Fruit fly (Drosophila melanogaster) whole organism, embryonic: Measurements from ENCODE around the gene abo.

Experiments
- CG10274 ChIP-seq: fragments of 200-800 bp; sonication (Bioruptor generic); optimal IDR thresholded peaks from 3 replicates; lab custom pipeline; 2017; ENCODE audit warnings: missing biosample characterization, mild to moderate bottlenecking, missing genetic modification characterization
- CG10431 ChIP-seq: fragments of 200-800 bp; sonication (Bioruptor generic); optimal IDR thresholded peaks from 3 replicates; lab custom pipeline; 2018; ENCODE audit warnings: missing biosample characterization, mild to moderate bottlenecking, missing genetic modification characterization
- CG11085 ChIP-seq: fragments of 200-800 bp; sonication (Bioruptor generic); IDR thresholded peaks from 2 replicates; pipeline ENCODE4 v1.3.6; 2022; ENCODE audit warnings: missing biosample characterization, missing genetic modification characterization
- CG12299 ChIP-seq: fragments of 200-800 bp; sonication (Bioruptor generic); optimal IDR thresholded peaks from 2 replicates; lab custom pipeline; 2018; ENCODE audit warnings: missing biosample characterization, mild to moderate bottlenecking, missing genetic modification characterization
- CG12942 ChIP-seq: fragments of 200-800 bp; sonication (Bioruptor generic); optimal IDR thresholded peaks from 3 replicates; lab custom pipeline; 2016; ENCODE audit warnings: missing biosample characterization, missing genetic modification characterization
- CG13287 ChIP-seq: fragments of 200-800 bp; sonication (Bioruptor generic); IDR thresholded peaks from 2 replicates; pipeline ENCODE4 v1.3.6; 2022; ENCODE audit warnings: missing biosample characterization, missing genetic modification characterization; ENCODE audit not compliant: partially characterized antibody
- CG13624 ChIP-seq: fragments of 200-800 bp; sonication (Bioruptor generic); optimal IDR thresholded peaks from 2 replicates; lab custom pipeline; 2016; ENCODE audit warnings: missing biosample characterization, missing genetic modification characterization
- CG1647 ChIP-seq: fragments of 200-800 bp; sonication (Bioruptor generic); optimal IDR thresholded peaks from 3 replicates; lab custom pipeline; 2016; ENCODE audit warnings: missing biosample characterization, missing genetic modification characterization
- CG16813 ChIP-seq: fragments of 200-800 bp; sonication (Bioruptor generic); IDR thresholded peaks from 3 replicates; pipeline ENCODE4 v1.3.6; 2022; ENCODE audit warnings: missing biosample characterization, missing genetic modification characterization; ENCODE audit not compliant: partially characterized antibody
- CG17568 ChIP-seq: fragments of 200-800 bp; sonication (Bioruptor generic); optimal IDR thresholded peaks from 2 replicates; lab custom pipeline; 2018; ENCODE audit warnings: missing biosample characterization, mild to moderate bottlenecking, missing genetic modification characterization, moderate library complexity
- CG17912 ChIP-seq: fragments of 200-800 bp; sonication (Bioruptor generic); optimal IDR thresholded peaks from 2 replicates; lab custom pipeline; 2018; ENCODE audit warnings: missing biosample characterization, mild to moderate bottlenecking, missing genetic modification characterization
- CG4404 ChIP-seq: fragments of 200-800 bp; sonication (Bioruptor generic); IDR thresholded peaks from 2 replicates; pipeline ENCODE4 v1.3.6; 2022; ENCODE audit warnings: missing biosample characterization, missing genetic modification characterization
- CG4617 ChIP-seq: fragments of 200-800 bp; sonication (Bioruptor generic); optimal IDR thresholded peaks from 3 replicates; lab custom pipeline; 2016; ENCODE audit warnings: missing biosample characterization, missing genetic modification characterization, borderline replicate concordance
- CG4820 ChIP-seq: fragments of 200-800 bp; sonication (Bioruptor generic); optimal IDR thresholded peaks from 3 replicates; lab custom pipeline; 2016; ENCODE audit warnings: missing biosample characterization, missing genetic modification characterization
- CG4854 ChIP-seq: fragments of 200-800 bp; sonication (Bioruptor generic); optimal IDR thresholded peaks from 2 replicates; lab custom pipeline; 2016; ENCODE audit warnings: missing biosample characterization, missing genetic modification characterization, inconsistent platforms
- CG5953 ChIP-seq: fragments of 200-800 bp; sonication (Bioruptor generic); IDR thresholded peaks from 2 replicates; pipeline ENCODE4 v1.3.6; 2022; ENCODE audit warnings: missing biosample characterization, missing genetic modification characterization
- CG6654 ChIP-seq: fragments of 200-800 bp; sonication (Bioruptor generic); optimal IDR thresholded peaks from 2 replicates; lab custom pipeline; 2017; ENCODE audit warnings: missing biosample characterization, mild to moderate bottlenecking, missing genetic modification characterization
- CTCF ChIP-seq: fragments of 200-800 bp; sonication (Bioruptor generic); optimal IDR thresholded peaks from 2 replicates; lab custom pipeline; 2017; ENCODE audit warnings: missing biosample characterization, mild to moderate bottlenecking, missing genetic modification characterization, moderate library complexity
- Dref ChIP-seq: fragments of 200-800 bp; sonication (Bioruptor generic); IDR thresholded peaks from 2 replicates; pipeline ENCODE4 v1.3.6; 2022; ENCODE audit warnings: missing biosample characterization, missing genetic modification characterization
- Elba2 ChIP-seq: fragments of 200-800 bp; sonication (Bioruptor generic); optimal IDR thresholded peaks from 3 replicates; lab custom pipeline; 2016; ENCODE audit warnings: missing biosample characterization, missing genetic modification characterization
- Ets97D ChIP-seq: fragments of 200-800 bp; sonication (Bioruptor generic); optimal IDR thresholded peaks from 3 replicates; lab custom pipeline; 2016; ENCODE audit warnings: missing biosample characterization, missing genetic modification characterization
- Hmr ChIP-seq: fragments of 200-800 bp; sonication (Bioruptor generic); optimal IDR thresholded peaks from 3 replicates; lab custom pipeline; 2017; ENCODE audit warnings: mild to moderate bottlenecking, missing biosample characterization, missing genetic modification reagents, missing genetic modification characterization
- Hr39 ChIP-seq: fragments of >200 bp; optimal IDR thresholded peaks from 2 replicates; lab custom pipeline; 2017
- Hr51 ChIP-seq, 2 experiments: fragments of 200-800 bp; sonication (Bioruptor generic); optimal IDR thresholded peaks; 2 replicates in 1 of 2; 3 replicates in 1 of 2; lab custom pipeline; 2016 to 2018; ENCODE audit warnings: missing biosample characterization in 2 of 2, missing genetic modification characterization in 2 of 2, mild to moderate bottlenecking in 1 of 2, moderate library complexity in 1 of 2
- Meics ChIP-seq: fragments of 200-800 bp; sonication (Bioruptor generic); optimal IDR thresholded peaks from 2 replicates; lab custom pipeline; 2017; ENCODE audit warnings: missing biosample characterization, mild to moderate bottlenecking, missing genetic modification characterization
- NC2α ChIP-seq: fragments of 200-800 bp; sonication (Bioruptor generic); optimal IDR thresholded peaks from 2 replicates; lab custom pipeline; 2016; ENCODE audit warnings: missing biosample characterization, missing genetic modification characterization
- NFAT ChIP-seq: fragments of 200-800 bp; sonication (Bioruptor generic); IDR thresholded peaks from 2 replicates; pipeline ENCODE4 v1.3.6; 2022; ENCODE audit warnings: missing biosample characterization, missing genetic modification characterization
- Neu2 ChIP-seq: fragments of 200-800 bp; sonication (Bioruptor generic); optimal IDR thresholded peaks from 3 replicates; lab custom pipeline; 2016; ENCODE audit warnings: missing biosample characterization, missing genetic modification characterization, borderline replicate concordance
- NfI ChIP-seq: fragments of 200-800 bp; sonication (Bioruptor generic); optimal IDR thresholded peaks from 3 replicates; lab custom pipeline; 2018; ENCODE audit warnings: missing biosample characterization, mild to moderate bottlenecking, missing genetic modification characterization, moderate library complexity
- Opbp ChIP-seq: fragments of 200-800 bp; sonication (Bioruptor generic); IDR thresholded peaks from 3 replicates; pipeline ENCODE4 v1.3.6; 2022; ENCODE audit warnings: missing biosample characterization, missing genetic modification characterization; ENCODE audit not compliant: partially characterized antibody
- Side ChIP-seq: fragments of 200-800 bp; sonication (Bioruptor generic); optimal IDR thresholded peaks from 2 replicates; lab custom pipeline; 2016; ENCODE audit warnings: missing biosample characterization, missing genetic modification characterization
- cas ChIP-seq: fragments of 200-800 bp; sonication (Bioruptor generic); IDR thresholded peaks from 2 replicates; pipeline ENCODE4 v1.3.6; 2022; ENCODE audit warnings: missing biosample characterization, missing genetic modification characterization
- cato ChIP-seq: fragments of 200-800 bp; sonication (Bioruptor generic); optimal IDR thresholded peaks from 2 replicates; lab custom pipeline; 2016; ENCODE audit warnings: missing biosample characterization, missing genetic modification characterization, borderline replicate concordance
- caup ChIP-seq: fragments of 200-800 bp; sonication (Bioruptor generic); optimal IDR thresholded peaks from 3 replicates; lab custom pipeline; 2017; ENCODE audit warnings: missing biosample characterization, mild to moderate bottlenecking, missing genetic modification characterization, moderate library complexity; ENCODE audit not compliant: severe bottlenecking
- chinmo ChIP-seq: fragments of 200-800 bp; sonication (Bioruptor generic); IDR thresholded peaks from 4 replicates; pipeline ENCODE4 v1.3.6; 2022; ENCODE audit warnings: missing biosample characterization, missing genetic modification characterization; ENCODE audit not compliant: partially characterized antibody
- croc ChIP-seq: fragments of 200-800 bp; sonication (Bioruptor generic); conservative IDR thresholded peaks from 3 replicates; pipeline ENCODE4 v1.3.6; 2022; ENCODE audit warnings: missing biosample characterization, missing genetic modification characterization
- disco-r ChIP-seq: fragments of 200-800 bp; sonication (Bioruptor generic); optimal IDR thresholded peaks from 2 replicates; lab custom pipeline; 2016; ENCODE audit warnings: missing biosample characterization, missing genetic modification characterization
- gem ChIP-seq: fragments of 200-800 bp; sonication (Bioruptor generic); optimal IDR thresholded peaks from 2 replicates; lab custom pipeline; 2019; ENCODE audit warnings: missing biosample characterization, mild to moderate bottlenecking, missing genetic modification characterization, moderate library complexity
- hbn ChIP-seq: fragments of 200-800 bp; sonication (Bioruptor generic); IDR thresholded peaks from 2 replicates; pipeline ENCODE4 v1.3.6; 2022; ENCODE audit warnings: missing biosample characterization, missing genetic modification characterization; ENCODE audit not compliant: partially characterized antibody
- ken ChIP-seq: fragments of 200-800 bp; sonication (Bioruptor generic); IDR thresholded peaks from 3 replicates; pipeline ENCODE4 v1.3.6; 2022; ENCODE audit warnings: missing biosample characterization, missing genetic modification characterization
- luna ChIP-seq: fragments of 200-800 bp; sonication (Bioruptor generic); optimal IDR thresholded peaks from 2 replicates; lab custom pipeline; 2016; ENCODE audit warnings: missing biosample characterization, missing genetic modification characterization
- org-1 ChIP-seq: fragments of 200-800 bp; sonication (Bioruptor generic); optimal IDR thresholded peaks from 2 replicates; lab custom pipeline; 2017; ENCODE audit warnings: missing biosample characterization, missing genetic modification characterization
- scrt ChIP-seq: fragments of 200-800 bp; sonication (Bioruptor generic); optimal IDR thresholded peaks from 2 replicates; lab custom pipeline; 2018; ENCODE audit warnings: missing biosample characterization, mild to moderate bottlenecking, missing genetic modification characterization, moderate library complexity
- sens-2 ChIP-seq: fragments of 200-800 bp; sonication (Bioruptor generic); IDR thresholded peaks from 2 replicates; pipeline ENCODE4 v1.3.6; 2022; ENCODE audit warnings: missing biosample characterization, missing genetic modification characterization
- sob ChIP-seq: fragments of 200-800 bp; sonication (Bioruptor generic); IDR thresholded peaks from 2 replicates; pipeline ENCODE4 v1.3.6; 2022; ENCODE audit warnings: missing biosample characterization, missing genetic modification characterization
- sug ChIP-seq: fragments of 200-800 bp; optimal IDR thresholded peaks from 2 replicates; lab custom pipeline; 2019; ENCODE audit warnings: missing biosample characterization, mild to moderate bottlenecking, missing genetic modification characterization, moderate library complexity
- tap ChIP-seq: fragments of 200-800 bp; optimal IDR thresholded peaks from 3 replicates; lab custom pipeline; 2019; ENCODE audit warnings: missing biosample characterization, mild to moderate bottlenecking, missing genetic modification characterization, moderate library complexity
- tll ChIP-seq, 2 experiments: fragments of 200-800 bp in 1 of 2; fragments of >200 bp in 1 of 2; sonication (Bioruptor generic) in 1 of 2; optimal IDR thresholded peaks; 2 replicates each; lab custom pipeline; 2017 to 2019; ENCODE audit warnings: missing biosample characterization in 2 of 2, missing genetic modification characterization in 2 of 2, mild to moderate bottlenecking in 1 of 2, moderate library complexity in 1 of 2
- tna ChIP-seq: fragments of 200-800 bp; sonication (Bioruptor generic); IDR thresholded peaks from 2 replicates; pipeline ENCODE4 v1.3.6; 2022; ENCODE audit warnings: missing biosample characterization, missing genetic modification characterization; ENCODE audit not compliant: partially characterized antibody
- wor ChIP-seq: fragments of 200-800 bp; sonication (Bioruptor generic); IDR thresholded peaks from 2 replicates; pipeline ENCODE4 v1.3.6; 2022; ENCODE audit warnings: missing biosample characterization, missing genetic modification characterization
- z ChIP-seq: fragments of 200-800 bp; sonication (Bioruptor generic); IDR thresholded peaks from 3 replicates; pipeline ENCODE4 v1.3.6; 2022; ENCODE audit warnings: missing biosample characterization, missing genetic modification characterization
- zfh2 ChIP-seq: fragments of 200-800 bp; sonication (Bioruptor generic); optimal IDR thresholded peaks from 2 replicates; lab custom pipeline; 2016; ENCODE audit warnings: missing biosample characterization, missing genetic modification characterization

Gene abo

DNA sequence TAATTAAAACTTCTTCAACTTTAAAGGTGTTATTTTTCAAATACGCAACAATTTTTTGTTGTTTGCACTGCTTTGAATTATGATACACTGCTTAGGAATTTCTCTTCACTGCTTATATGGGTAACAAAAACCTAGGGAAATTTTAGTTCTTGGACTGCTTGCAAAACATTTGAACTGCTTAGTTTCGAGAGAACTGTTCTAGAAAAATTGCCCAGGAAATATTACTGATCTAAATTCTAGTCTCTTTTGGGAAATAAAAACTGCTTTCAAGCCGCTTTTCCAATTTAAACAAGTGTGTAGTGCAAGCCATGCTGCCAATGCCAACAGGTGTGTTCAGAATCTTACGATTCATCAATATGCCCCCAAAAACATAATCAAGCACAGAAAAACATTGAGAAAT lies 10.6 kb downstream of the abo start (continued):
- TF ChIP-seq tll (GFP tag; optimal IDR thresholded peaks at IDR 0.05; lab: Kevin White, UChicago) (no peak), NfI (GFP tag; lab: Kevin White, UChicago) (peak; percentile 36), luna (GFP tag; lab: Kevin White, UChicago) (no peak), CG12299 (no peak), zfh2 (no peak), caup (GFP tag; lab: Kevin White, UChicago) (peak; percentile 23), CG4404 (GFP tag; lab: Robert Waterston, UW) (no peak), tna (no peak), CG17912 (GFP tag; lab: Kevin White, UChicago) (peak; percentile 31), NFAT (GFP tag; lab: Robert Waterston, UW) (no peak), CG4617 (GFP tag; lab: Kevin White, UChicago) (no peak), org-1 (GFP tag; lab: Kevin White, UChicago) (no peak), hbn (GFP tag; lab: Robert Waterston, UW) (no peak), CG12942 (GFP tag; lab: Kevin White, UChicago) (no peak), Side (no peak), sob (GFP tag; lab: Robert Waterston, UW) (no peak), scrt (GFP tag; lab: Kevin White, UChicago) (peak; percentile 75), sens-2 (GFP tag; lab: Robert Waterston, UW) (no peak), tap (no peak), Hr39 (no peak), Neu2 (GFP tag; lab: Kevin White, UChicago) (no peak), CG10431 (GFP tag; lab: Kevin White, UChicago) (no peak), Hr51 (GFP tag; optimal IDR thresholded peaks at IDR 0.05; lab: Kevin White, UChicago) (no peak), z (GFP tag; lab: Robert Waterston, UW) (no peak), cato (no peak), CG4854 (GFP tag; lab: Kevin White, UChicago) (no peak), croc (GFP tag; lab: Robert Waterston, UW) (no peak), disco-r (GFP tag; lab: Kevin White, UChicago) (no peak), sug (tag; lab: Kevin White, UChicago) (peak; percentile 9), CG10274 (no peak), NC2α (no peak), CG13624 (GFP tag; lab: Kevin White, UChicago) (no peak), CG5953 (GFP tag; lab: Robert Waterston, UW) (no peak), cas (GFP tag; lab: Robert Waterston, UW) (no peak), CG16813 (GFP tag; lab: Robert Waterston, UW) (no peak), wor (GFP tag; lab: Robert Waterston, UW) (no peak), ken (no peak), CG1647 (GFP tag; lab: Kevin White, UChicago) (no peak), chinmo (no peak), Dref (no peak), Opbp (GFP tag; lab: Robert Waterston, UW) (0 out of 3 replicates have a peak, but pooled peaks have one; percentile 38), Ets97D (peak; percentile 88), CG6654 (GFP tag; lab: Kevin White, UChicago) (no peak), Elba2 (GFP tag; lab: Kevin White, UChicago) (no peak), CG13287 (GFP tag; lab: Robert Waterston, UW) (no peak), Hmr (GFP tag; lab: Kevin White, UChicago) (peak; percentile 16), CG17568 (GFP tag; lab: Kevin White, UChicago) (peak; percentile 3), gem (tag; lab: Kevin White, UChicago) (peak; percentile 33), CTCF (GFP tag; lab: Kevin White, UChicago) (peak; percentile 75), CG11085 (GFP tag; lab: Robert Waterston, UW) (no peak), CG4820 (GFP tag; lab: Kevin White, UChicago) (peak; percentile 27), Meics (no peak)
